Fruit fly (Drosophila melanogaster): Measurements from ENCODE around the gene CG32473.

- TF ChIP-seq bab1 (GFP tag; optimal IDR thresholded peaks at IDR 0.05) (no peak), CG5204 (GFP tag; optimal IDR thresholded peaks at IDR 0.05) (no peak), cnc (optimal IDR thresholded peaks at IDR 0.05) (no peak), Crg-1 (GFP tag; optimal IDR thresholded peaks at IDR 0.05) (no peak)
Measured at dm6 chr3R:13319873-13320272, 17.4 kb downstream of the CG32473 start.
